Worm (Caenorhabditis elegans) whole organism, midembryonic: Measurements from ENCODE around the gene Y69H2.7.

Source experiments
- T22C8.4 ChIP-seq: fragments of 200-800 bp; sonication (Bioruptor generic); IDR thresholded peaks from 2 replicates; pipeline ENCODE4 v1.3.6; 2022; ENCODE audit warnings: missing genetic modification characterization, missing compliant biosample characterization
- cog-1 ChIP-seq: sonication (generic microtip); optimal IDR thresholded peaks from 2 replicates; lab custom pipeline; 2016; ENCODE audit warnings: missing genetic modification characterization, missing compliant biosample characterization
- flt-1 ChIP-seq: fragments of 200-800 bp; sonication (Bioruptor generic); IDR thresholded peaks from 2 replicates; pipeline ENCODE4 v1.3.6; 2022; ENCODE audit warnings: missing genetic modification characterization, missing compliant biosample characterization
- klf-2 ChIP-seq: fragments of 200-800 bp; sonication (Bioruptor generic); conservative IDR thresholded peaks from 2 replicates; pipeline ENCODE4 v1.3.6; 2022; ENCODE audit warnings: missing genetic modification reagents, missing genetic modification characterization, missing compliant biosample characterization
- med-1 ChIP-seq: sonication (generic microtip); optimal IDR thresholded peaks from 2 replicates; lab custom pipeline; 2017; ENCODE audit warnings: missing genetic modification characterization, mild to moderate bottlenecking, missing compliant biosample characterization, antibody characterized with exemption, missing genetic modification reagents; ENCODE audit not compliant: insufficient read depth
- ref-1 ChIP-seq: fragments of 200-800 bp; sonication (Bioruptor generic); conservative IDR thresholded peaks from 2 replicates; pipeline ENCODE4 v1.3.6; 2022; ENCODE audit warnings: missing genetic modification reagents, missing genetic modification characterization, missing compliant biosample characterization
- tab-1 ChIP-seq: fragments of 200-800 bp; sonication (Bioruptor generic); IDR thresholded peaks from 2 replicates; pipeline ENCODE4 v1.3.6; 2022; ENCODE audit warnings: missing genetic modification characterization, missing compliant biosample characterization
- ztf-23 ChIP-seq: fragments of 200-800 bp; sonication (Bioruptor generic); IDR thresholded peaks from 2 replicates; pipeline ENCODE4 v1.3.6; 2022; ENCODE audit warnings: missing genetic modification reagents, missing genetic modification characterization, missing compliant biosample characterization
- ztf-29 ChIP-seq: fragments of 200-800 bp; sonication (Bioruptor generic); IDR thresholded peaks from 2 replicates; pipeline ENCODE4 v1.3.6; 2022; ENCODE audit warnings: missing genetic modification reagents, missing genetic modification characterization, missing compliant biosample characterization

Gene Y69H2.7

ce11 chrV:18708015-18708414, 18.2 kb downstream of the Y69H2.7 start:
- TF ChIP-seq ztf-23 (GFP tag; lab: Robert Waterston, UW) (no peak), flt-1 (no peak), klf-2 (GFP tag; lab: Robert Waterston, UW) (no peak), T22C8.4 (no peak), med-1 (GFP tag; lab: Kevin White, UChicago) (no peak), ref-1 (GFP tag; lab: Robert Waterston, UW) (no peak), tab-1 (GFP tag; lab: Robert Waterston, UW) (no peak), cog-1 (tag; lab: Kevin White, UChicago) (no peak), ztf-29 (GFP tag; lab: Robert Waterston, UW) (no peak)

ce11 chrV:18709203-18709860, 19.5 kb downstream of the Y69H2.7 start, which contains the start of gene Y17D7C.6:
Gene Y17D7C.6 (plus strand): TSS chrV:18709810.
- TF ChIP-seq ztf-23 (GFP tag; lab: Robert Waterston, UW) (no peak), ztf-29 (GFP tag; lab: Robert Waterston, UW) (no peak), tab-1 (GFP tag; lab: Robert Waterston, UW) (no peak), med-1 (GFP tag; lab: Kevin White, UChicago) (no peak), cog-1 (tag; lab: Kevin White, UChicago) (no peak)

ce11 chrV:18710045-18710490, 20.3 kb downstream of the Y69H2.7 start:
- TF ChIP-seq ztf-23 (GFP tag; lab: Robert Waterston, UW) (no peak), tab-1 (GFP tag; lab: Robert Waterston, UW) (peak; percentile 71; the same call in 1 of the 2 replicates), T22C8.4 (no peak), ztf-29 (GFP tag; lab: Robert Waterston, UW) (no peak), cog-1 (tag; lab: Kevin White, UChicago) (peak; percentile 84)

ce11 chrV:18711362-18711761, 21.6 kb downstream of the Y69H2.7 start:
- TF ChIP-seq flt-1, result no peak
- no peak for TF ChIP-seq cog-1 (tag; lab: Kevin White, UChicago)
- no peak for TF ChIP-seq ztf-23 (GFP tag; lab: Robert Waterston, UW)
- no peak for TF ChIP-seq tab-1 (GFP tag; lab: Robert Waterston, UW)
- TF ChIP-seq med-1 (GFP tag; lab: Kevin White, UChicago), result no peak
- TF ChIP-seq ztf-29 (GFP tag; lab: Robert Waterston, UW), result no peak

ce11 chrV:18712118-18712517, 22.3 kb downstream of the Y69H2.7 start:
- TF ChIP-seq flt-1 (no peak), T22C8.4 (peak; percentile 54), ztf-29 (GFP tag; lab: Robert Waterston, UW) (no peak), ref-1 (GFP tag; lab: Robert Waterston, UW) (peak; percentile 43), cog-1 (tag; lab: Kevin White, UChicago) (no peak), klf-2 (GFP tag; lab: Robert Waterston, UW) (no peak), med-1 (GFP tag; lab: Kevin White, UChicago) (no peak), tab-1 (GFP tag; lab: Robert Waterston, UW) (peak; percentile 75), ztf-23 (GFP tag; lab: Robert Waterston, UW) (no peak)

ce11 chrV:18719412-18719811, 29.6 kb downstream of the Y69H2.7 start:
- TF ChIP-seq tab-1 (GFP tag; lab: Robert Waterston, UW) (peak; percentile 46; the same call in 1 of the 2 replicates), cog-1 (tag; lab: Kevin White, UChicago) (no peak), ref-1 (GFP tag; lab: Robert Waterston, UW) (peak; percentile 50; the same call in 1 of the 2 replicates)

- TF ChIP-seq klf-2 (GFP tag; lab: Robert Waterston, UW), result no peak
- 0 out of 2 replicates have a peak, but pooled peaks have one; percentile 30 for TF ChIP-seq T22C8.4
- TF ChIP-seq ztf-29 (GFP tag; lab: Robert Waterston, UW), result no peak
- no peak for TF ChIP-seq ref-1 (GFP tag; lab: Robert Waterston, UW)
- TF ChIP-seq tab-1 (GFP tag; lab: Robert Waterston, UW), result 0 out of 2 replicates have a peak, but pooled peaks have one; percentile 60
- peak; percentile 44 for TF ChIP-seq med-1 (GFP tag; lab: Kevin White, UChicago)
Measured at ce11 chrV:18719956-18720489, 30.2 kb downstream of the Y69H2.7 start, which contains the start of gene Y17D7C.2. Gene Y17D7C.2 (minus strand): TSS chrV:18719987.

ce11 chrV:18721873-18722272, 32.1 kb downstream of the Y69H2.7 start:
- TF ChIP-seq ztf-23 (GFP tag; lab: Robert Waterston, UW), result no peak
- no peak for TF ChIP-seq klf-2 (GFP tag; lab: Robert Waterston, UW)
- no peak for TF ChIP-seq T22C8.4
- TF ChIP-seq cog-1 (tag; lab: Kevin White, UChicago), result no peak
- TF ChIP-seq flt-1, result no peak
- TF ChIP-seq med-1 (GFP tag; lab: Kevin White, UChicago), result no peak
- no peak for TF ChIP-seq tab-1 (GFP tag; lab: Robert Waterston, UW)
- TF ChIP-seq ztf-29 (GFP tag; lab: Robert Waterston, UW), result no peak
- no peak for TF ChIP-seq ref-1 (GFP tag; lab: Robert Waterston, UW)

- TF ChIP-seq cog-1 (tag; lab: Kevin White, UChicago), result no peak
- TF ChIP-seq ref-1 (GFP tag; lab: Robert Waterston, UW), result no peak
- TF ChIP-seq T22C8.4, result 0 out of 2 replicates have a peak, but pooled peaks have one; percentile 12
- no peak for TF ChIP-seq klf-2 (GFP tag; lab: Robert Waterston, UW)
- no peak for TF ChIP-seq ztf-23 (GFP tag; lab: Robert Waterston, UW)
- 0 out of 2 replicates have a peak, but pooled peaks have one; percentile 53 for TF ChIP-seq tab-1 (GFP tag; lab: Robert Waterston, UW)
- TF ChIP-seq flt-1, result no peak
- TF ChIP-seq med-1 (GFP tag; lab: Kevin White, UChicago), result no peak
- TF ChIP-seq ztf-29 (GFP tag; lab: Robert Waterston, UW), result no peak
Measured at ce11 chrV:18722510-18723299, 32.9 kb downstream of the Y69H2.7 start.
